Fruit fly (Drosophila melanogaster) whole organism, wandering third instar larva: ENCODE measurements around the gene Pdhb.

Experiments
- Dfd ChIP-seq: fragments of >200 bp; optimal IDR thresholded peaks from 2 replicates; lab custom pipeline; 2017; ENCODE audit warnings: missing biosample characterization, missing genetic modification characterization
- pan ChIP-seq: fragments of >200 bp; optimal IDR thresholded peaks from 2 replicates; lab custom pipeline; 2017
- sage ChIP-seq: fragments of 200-800 bp; sonication (Bioruptor generic); optimal IDR thresholded peaks from 2 replicates; lab custom pipeline; 2016; ENCODE audit warnings: missing biosample characterization, mild to moderate bottlenecking, missing genetic modification characterization
- tai ChIP-seq: sonication (Bioruptor generic); optimal IDR thresholded peaks from 2 replicates; lab custom pipeline; 2016; ENCODE audit warnings: missing biosample characterization, missing genetic modification characterization

- TF ChIP-seq tai (GFP tag; lab: Kevin White, UChicago) (no peak), pan (lab: Kevin White, UChicago) (no peak), sage (GFP tag; lab: Kevin White, UChicago) (no peak), Dfd (GFP tag; lab: Kevin White, UChicago) (no peak)
Measured at dm6 chr3R:29158721-29159120, 45.9 kb downstream of the Pdhb start.
